Fruit fly (Drosophila melanogaster) whole organism, embryonic: ENCODE data around the gene CG42240.

Experiments
- Ada2b ChIP-seq: fragments of 200-800 bp; sonication (Bioruptor generic); IDR thresholded peaks from 2 replicates; pipeline ENCODE4 v1.3.6; 2022; ENCODE audit warnings: missing biosample characterization, missing genetic modification characterization
- BEAF-32 ChIP-seq: fragments of 200-800 bp; sonication (Bioruptor generic); optimal IDR thresholded peaks from 3 replicates; lab custom pipeline; 2017; ENCODE audit warnings: missing biosample characterization, missing genetic modification characterization, mild to moderate bottlenecking, moderate library complexity, missing genetic modification reagents
- CG10321 ChIP-seq: fragments of 200-800 bp; sonication (Bioruptor generic); IDR thresholded peaks from 2 replicates; pipeline ENCODE4 v1.3.6; 2022; ENCODE audit warnings: missing biosample characterization, missing genetic modification characterization
- CG12659 ChIP-seq: fragments of 200-800 bp; sonication (Bioruptor generic); optimal IDR thresholded peaks from 3 replicates; lab custom pipeline; 2017; ENCODE audit warnings: mild to moderate bottlenecking, missing biosample characterization, missing genetic modification reagents, missing genetic modification characterization
- CG13424 ChIP-seq: fragments of 200-800 bp; sonication (Bioruptor generic); optimal IDR thresholded peaks from 2 replicates; lab custom pipeline; 2019; ENCODE audit warnings: missing biosample characterization, mild to moderate bottlenecking, missing genetic modification characterization, moderate library complexity
- CG14050 ChIP-seq: fragments of 200-800 bp; sonication (Bioruptor generic); IDR thresholded peaks from 3 replicates; pipeline ENCODE4 v1.3.6; 2022; ENCODE audit warnings: missing biosample characterization, missing genetic modification characterization
- CG15073 ChIP-seq: fragments of 200-800 bp; sonication (Bioruptor generic); optimal IDR thresholded peaks from 2 replicates; lab custom pipeline; 2016; ENCODE audit warnings: missing biosample characterization, missing genetic modification characterization
- CG17612 ChIP-seq: fragments of 200-800 bp; sonication (Bioruptor generic); IDR thresholded peaks from 2 replicates; pipeline ENCODE4 v1.3.6; 2022; ENCODE audit warnings: missing biosample characterization, missing genetic modification characterization
- CG1832 ChIP-seq: fragments of 200-800 bp; sonication (Bioruptor generic); optimal IDR thresholded peaks from 2 replicates; lab custom pipeline; 2017; ENCODE audit warnings: missing biosample characterization, mild to moderate bottlenecking, missing genetic modification characterization, inconsistent platforms
- CG30020 ChIP-seq: fragments of 200-800 bp; optimal IDR thresholded peaks from 2 replicates; lab custom pipeline; 2019; ENCODE audit warnings: missing biosample characterization, mild to moderate bottlenecking, missing genetic modification characterization, moderate library complexity
- CG3065 ChIP-seq: fragments of 200-800 bp; sonication (Bioruptor generic); optimal IDR thresholded peaks from 2 replicates; lab custom pipeline; 2016; ENCODE audit warnings: missing biosample characterization, missing genetic modification characterization
- CG31224 ChIP-seq: fragments of 200-800 bp; sonication (Bioruptor generic); IDR thresholded peaks from 2 replicates; pipeline ENCODE4 v1.3.6; 2022; ENCODE audit warnings: missing biosample characterization, missing genetic modification characterization
- CG6175 ChIP-seq: fragments of 200-800 bp; sonication (Bioruptor generic); IDR thresholded peaks from 3 replicates; pipeline ENCODE4 v1.3.6; 2022; ENCODE audit warnings: missing biosample characterization, missing genetic modification characterization
- CG7963 ChIP-seq: fragments of 200-800 bp; sonication (Bioruptor generic); IDR thresholded peaks from 3 replicates; pipeline ENCODE4 v1.3.6; 2022; ENCODE audit warnings: missing biosample characterization, missing genetic modification characterization; ENCODE audit not compliant: partially characterized antibody
- CG8359 ChIP-seq: fragments of 200-800 bp; sonication (Bioruptor generic); optimal IDR thresholded peaks from 2 replicates; lab custom pipeline; 2017; ENCODE audit warnings: missing biosample characterization, mild to moderate bottlenecking, missing genetic modification characterization, borderline replicate concordance
- CG8924 ChIP-seq: fragments of 200-800 bp; optimal IDR thresholded peaks from 3 replicates; lab custom pipeline; 2019; ENCODE audit warnings: missing biosample characterization, mild to moderate bottlenecking, missing genetic modification characterization, moderate library complexity
- CG9797 ChIP-seq: fragments of 200-800 bp; sonication (Bioruptor generic); optimal IDR thresholded peaks from 3 replicates; lab custom pipeline; 2018; ENCODE audit warnings: missing biosample characterization, mild to moderate bottlenecking, missing genetic modification characterization
- Chrac-16 ChIP-seq: fragments of 200-800 bp; sonication (Bioruptor generic); optimal IDR thresholded peaks from 3 replicates; lab custom pipeline; 2016; ENCODE audit warnings: missing biosample characterization, missing genetic modification characterization
- CkIIα-i1 ChIP-seq: fragments of 200-800 bp; sonication (Bioruptor generic); IDR thresholded peaks from 2 replicates; pipeline ENCODE4 v1.3.6; 2022; ENCODE audit warnings: missing biosample characterization, missing genetic modification characterization
- Dad ChIP-seq: fragments of 200-800 bp; sonication (Bioruptor generic); optimal IDR thresholded peaks from 3 replicates; lab custom pipeline; 2016; ENCODE audit warnings: missing biosample characterization, missing genetic modification characterization
- Deaf1 ChIP-seq: fragments of 200-800 bp; optimal IDR thresholded peaks from 3 replicates; lab custom pipeline; 2019; ENCODE audit warnings: missing biosample characterization, mild to moderate bottlenecking, missing genetic modification characterization, moderate library complexity
- Dfd ChIP-seq, 2 experiments: fragments of >200 bp; optimal IDR thresholded peaks; 2 replicates each; lab custom pipeline; 2017; ENCODE audit warnings: missing biosample characterization in 2 of 2, missing genetic modification characterization in 2 of 2
- Doc3 ChIP-seq: fragments of 200-800 bp; sonication (Bioruptor generic); IDR thresholded peaks from 3 replicates; pipeline ENCODE4 v1.3.6; 2022; ENCODE audit warnings: missing biosample characterization, missing genetic modification characterization; ENCODE audit not compliant: partially characterized antibody
- Dp ChIP-seq: fragments of 200-800 bp; sonication (Bioruptor generic); optimal IDR thresholded peaks from 2 replicates; lab custom pipeline; 2018; ENCODE audit warnings: missing biosample characterization, mild to moderate bottlenecking, missing genetic modification characterization, moderate library complexity
- E2f1 ChIP-seq: fragments of 200-800 bp; sonication (Bioruptor generic); IDR thresholded peaks from 2 replicates; pipeline ENCODE4 v1.3.6; 2022; ENCODE audit warnings: missing biosample characterization, missing genetic modification characterization
- Elba2 ChIP-seq: fragments of 200-800 bp; sonication (Bioruptor generic); optimal IDR thresholded peaks from 3 replicates; lab custom pipeline; 2016; ENCODE audit warnings: missing biosample characterization, missing genetic modification characterization
- Fer3 ChIP-seq: fragments of 200-800 bp; sonication (Bioruptor generic); optimal IDR thresholded peaks from 2 replicates; lab custom pipeline; 2018; ENCODE audit warnings: missing biosample characterization, mild to moderate bottlenecking, missing genetic modification characterization, moderate library complexity
- Gug ChIP-seq: fragments of 200-800 bp; sonication (Bioruptor generic); IDR thresholded peaks from 4 replicates; pipeline ENCODE4 v1.3.6; 2022; ENCODE audit warnings: missing biosample characterization, missing genetic modification characterization
- H15 ChIP-seq: fragments of 200-800 bp; sonication (Bioruptor generic); IDR thresholded peaks from 3 replicates; pipeline ENCODE4 v1.3.6; 2022; ENCODE audit warnings: missing biosample characterization, missing genetic modification characterization
- HLHmδ ChIP-seq: fragments of 200-800 bp; sonication (Bioruptor generic); optimal IDR thresholded peaks from 2 replicates; lab custom pipeline; 2018; ENCODE audit warnings: missing biosample characterization, mild to moderate bottlenecking, missing genetic modification characterization, moderate library complexity
- Hsf ChIP-seq: fragments of 200-800 bp; sonication (Bioruptor generic); optimal IDR thresholded peaks from 3 replicates; lab custom pipeline; 2016; ENCODE audit warnings: missing biosample characterization, missing genetic modification characterization
- Meics ChIP-seq: fragments of 200-800 bp; sonication (Bioruptor generic); optimal IDR thresholded peaks from 2 replicates; lab custom pipeline; 2017; ENCODE audit warnings: missing biosample characterization, mild to moderate bottlenecking, missing genetic modification characterization
- Oaz ChIP-seq: fragments of 200-800 bp; sonication (Bioruptor generic); IDR thresholded peaks from 2 replicates; pipeline ENCODE4 v1.3.6; 2022; ENCODE audit warnings: missing biosample characterization, missing genetic modification characterization
- Sox100B ChIP-seq: fragments of 200-800 bp; sonication (Bioruptor generic); optimal IDR thresholded peaks from 3 replicates; lab custom pipeline; 2018; ENCODE audit warnings: missing biosample characterization, mild to moderate bottlenecking, missing genetic modification characterization
- Tbp ChIP-seq: fragments of >200 bp; optimal IDR thresholded peaks from 2 replicates; lab custom pipeline; 2018; ENCODE audit warnings: missing biosample characterization, missing genetic modification characterization
- btn ChIP-seq: fragments of 200-800 bp; sonication (Bioruptor generic); optimal IDR thresholded peaks from 2 replicates; lab custom pipeline; 2016; ENCODE audit warnings: missing biosample characterization, missing genetic modification characterization
- cato ChIP-seq: fragments of 200-800 bp; sonication (Bioruptor generic); optimal IDR thresholded peaks from 2 replicates; lab custom pipeline; 2016; ENCODE audit warnings: missing biosample characterization, missing genetic modification characterization, borderline replicate concordance
- cwo ChIP-seq: fragments of 200-800 bp; sonication (Bioruptor generic); optimal IDR thresholded peaks from 3 replicates; lab custom pipeline; 2017; ENCODE audit warnings: missing biosample characterization, missing genetic modification characterization, mild to moderate bottlenecking, moderate library complexity, missing genetic modification reagents
- gcm ChIP-seq: fragments of 200-800 bp; sonication (Bioruptor generic); optimal IDR thresholded peaks from 2 replicates; lab custom pipeline; 2019; ENCODE audit warnings: missing biosample characterization, mild to moderate bottlenecking, missing genetic modification characterization, moderate library complexity
- gsb ChIP-seq: fragments of 200-800 bp; sonication (Bioruptor generic); IDR thresholded peaks from 2 replicates; pipeline ENCODE4 v1.3.6; 2022; ENCODE audit warnings: missing biosample characterization, missing genetic modification characterization
- gt ChIP-seq: fragments of 200-800 bp; sonication (Bioruptor generic); IDR thresholded peaks from 2 replicates; pipeline ENCODE4 v1.3.6; 2022; ENCODE audit warnings: missing biosample characterization, missing genetic modification characterization
- hbn ChIP-seq: fragments of 200-800 bp; sonication (Bioruptor generic); IDR thresholded peaks from 2 replicates; pipeline ENCODE4 v1.3.6; 2022; ENCODE audit warnings: missing biosample characterization, missing genetic modification characterization; ENCODE audit not compliant: partially characterized antibody
- her ChIP-seq: fragments of 200-800 bp; sonication (Bioruptor generic); optimal IDR thresholded peaks from 2 replicates; lab custom pipeline; 2016; ENCODE audit warnings: missing biosample characterization, missing genetic modification characterization
- kah ChIP-seq: fragments of 200-800 bp; sonication (Bioruptor generic); optimal IDR thresholded peaks from 2 replicates; lab custom pipeline; 2018; ENCODE audit warnings: missing biosample characterization, mild to moderate bottlenecking, missing genetic modification characterization
- lbe ChIP-seq: fragments of 200-800 bp; sonication (Bioruptor generic); optimal IDR thresholded peaks from 2 replicates; lab custom pipeline; 2016; ENCODE audit warnings: missing biosample characterization, mild to moderate bottlenecking, missing genetic modification characterization
- mld ChIP-seq: fragments of 200-800 bp; sonication (Bioruptor generic); IDR thresholded peaks from 3 replicates; pipeline ENCODE4 v1.3.6; 2022; ENCODE audit warnings: missing biosample characterization, missing genetic modification characterization; ENCODE audit not compliant: partially characterized antibody
- sima ChIP-seq: fragments of 200-800 bp; sonication (Bioruptor generic); optimal IDR thresholded peaks from 2 replicates; lab custom pipeline; 2016; ENCODE audit warnings: missing biosample characterization, missing genetic modification characterization
- tna ChIP-seq: fragments of 200-800 bp; sonication (Bioruptor generic); IDR thresholded peaks from 2 replicates; pipeline ENCODE4 v1.3.6; 2022; ENCODE audit warnings: missing biosample characterization, missing genetic modification characterization; ENCODE audit not compliant: partially characterized antibody
- unpg ChIP-seq: fragments of 200-800 bp; sonication (Bioruptor generic); optimal IDR thresholded peaks from 3 replicates; lab custom pipeline; 2018; ENCODE audit warnings: missing biosample characterization, mild to moderate bottlenecking, missing genetic modification characterization, moderate library complexity

The CG42240 gene

dm6 chrX:6330369-6330949 lies at the start of gene CG42240 (continued):
- TF ChIP-seq Sox100B (GFP tag; lab: Kevin White, UChicago) (peak; percentile 97), Deaf1 (tag; lab: Kevin White, UChicago) (peak; percentile 75), CG31224 (peak; percentile 40; the same call in 1 of the 2 replicates), Dfd (GFP tag; optimal IDR thresholded peaks at IDR 0.05; lab: Kevin White, UChicago) (no peak), CG15073 (GFP tag; lab: Kevin White, UChicago) (peak; percentile 31), CG9797 (GFP tag; lab: Kevin White, UChicago) (peak; percentile 24), CG1832 (GFP tag; lab: Kevin White, UChicago) (no peak), Fer3 (peak; percentile 79), CG13424 (tag; lab: Kevin White, UChicago) (peak; percentile 95), CkIIα-i1 (GFP tag; lab: Robert Waterston, UW) (no peak), E2f1 (GFP tag; lab: Robert Waterston, UW) (peak; percentile 76), tna (GFP tag; lab: Robert Waterston, UW) (no peak), btn (GFP tag; lab: Kevin White, UChicago) (peak; percentile 51), sima (GFP tag; lab: Kevin White, UChicago) (peak; percentile 16), CG10321 (GFP tag; lab: Robert Waterston, UW) (no peak), CG17612 (no peak), her (no peak), Chrac-16 (GFP tag; lab: Kevin White, UChicago) (peak; percentile 88), Ada2b (GFP tag; lab: Robert Waterston, UW) (peak; percentile 76), cwo (GFP tag; lab: Kevin White, UChicago) (peak; percentile 87), H15 (peak; percentile 71; the same call in 2 of the 3 replicates), CG3065 (GFP tag; lab: Kevin White, UChicago) (peak; percentile 73), kah (GFP tag; lab: Kevin White, UChicago) (peak; percentile 81), CG7963 (no peak), CG12659 (GFP tag; lab: Kevin White, UChicago) (peak; percentile 96), Hsf (GFP tag; lab: Kevin White, UChicago) (peak; percentile 87), CG6175 (GFP tag; lab: Robert Waterston, UW) (no peak), CG30020 (tag; lab: Kevin White, UChicago) (peak; percentile 71), unpg (GFP tag; lab: Kevin White, UChicago) (peak; percentile 85), hbn (GFP tag; lab: Robert Waterston, UW) (no peak), BEAF-32 (no peak), gt (GFP tag; lab: Robert Waterston, UW) (0 out of 2 replicates have a peak, but pooled peaks have one; percentile 23), Dad (GFP tag; lab: Kevin White, UChicago) (peak; percentile 65), gsb (GFP tag; lab: Robert Waterston, UW) (0 out of 2 replicates have a peak, but pooled peaks have one; percentile 61), Gug (GFP tag; lab: Robert Waterston, UW) (peak; percentile 63; the same call in 2 of the 4 replicates), lbe (GFP tag; lab: Kevin White, UChicago) (peak; percentile 81), mld (GFP tag; lab: Robert Waterston, UW) (no peak), gcm (GFP tag; lab: Kevin White, UChicago) (peak; percentile 91), HLHmδ (GFP tag; lab: Kevin White, UChicago) (no peak), Doc3 (GFP tag; lab: Robert Waterston, UW) (no peak), cato (GFP tag; lab: Kevin White, UChicago) (peak; percentile 81), Tbp (peak; percentile 5), CG8359 (GFP tag; lab: Kevin White, UChicago) (peak; percentile 69), CG14050 (GFP tag; lab: Robert Waterston, UW) (peak; percentile 58), Oaz (GFP tag; lab: Robert Waterston, UW) (peak; percentile 71), Elba2 (GFP tag; lab: Kevin White, UChicago) (no peak), CG8924 (tag; lab: Kevin White, UChicago) (peak; percentile 95), Dp (GFP tag; lab: Kevin White, UChicago) (no peak), Meics (GFP tag; lab: Kevin White, UChicago) (peak; percentile 91)
